Fruit fly (Drosophila melanogaster) whole organism, embryonic: Measurements from ENCODE around the gene Esyt2.

Experiments used
- ATbp ChIP-seq: fragments of 200-800 bp; sonication (Bioruptor generic); optimal IDR thresholded peaks from 2 replicates; lab custom pipeline; 2017; ENCODE audit warnings: missing biosample characterization, mild to moderate bottlenecking, missing genetic modification characterization, missing genetic modification reagents
- Asciz ChIP-seq: fragments of 200-800 bp; sonication (Bioruptor generic); optimal IDR thresholded peaks from 2 replicates; lab custom pipeline; 2017; ENCODE audit warnings: missing biosample characterization, mild to moderate bottlenecking, missing genetic modification characterization, missing genetic modification reagents
- Atf6 ChIP-seq: fragments of 200-800 bp; sonication (Bioruptor generic); IDR thresholded peaks from 2 replicates; pipeline ENCODE4 v1.3.6; 2022; ENCODE audit warnings: missing biosample characterization, missing genetic modification characterization
- B-H1 ChIP-seq: fragments of 200-800 bp; sonication (Bioruptor generic); IDR thresholded peaks from 3 replicates; pipeline ENCODE4 v1.3.6; 2022; ENCODE audit warnings: missing biosample characterization, missing genetic modification characterization
- CG10321 ChIP-seq: fragments of 200-800 bp; sonication (Bioruptor generic); IDR thresholded peaks from 2 replicates; pipeline ENCODE4 v1.3.6; 2022; ENCODE audit warnings: missing biosample characterization, missing genetic modification characterization
- CG10565 ChIP-seq: fragments of 200-800 bp; sonication (Bioruptor generic); optimal IDR thresholded peaks from 3 replicates; lab custom pipeline; 2016; ENCODE audit warnings: missing biosample characterization, mild to moderate bottlenecking, missing genetic modification characterization
- CG12236 ChIP-seq: fragments of 200-800 bp; sonication (Bioruptor generic); optimal IDR thresholded peaks from 2 replicates; lab custom pipeline; 2016; ENCODE audit warnings: missing biosample characterization, missing genetic modification characterization
- CG13123 ChIP-seq: fragments of 200-800 bp; sonication (Bioruptor generic); optimal IDR thresholded peaks from 2 replicates; lab custom pipeline; 2016; ENCODE audit warnings: missing biosample characterization, missing genetic modification characterization
- CG15696 ChIP-seq: fragments of 200-800 bp; sonication (Bioruptor generic); optimal IDR thresholded peaks from 2 replicates; lab custom pipeline; 2019; ENCODE audit warnings: missing biosample characterization, mild to moderate bottlenecking, missing genetic modification characterization, moderate library complexity
- CG1602 ChIP-seq: fragments of 200-800 bp; sonication (Bioruptor generic); optimal IDR thresholded peaks from 3 replicates; lab custom pipeline; 2016; ENCODE audit warnings: missing biosample characterization, missing genetic modification characterization
- CG1603 ChIP-seq: fragments of 200-800 bp; sonication (Bioruptor generic); optimal IDR thresholded peaks from 2 replicates; lab custom pipeline; 2019; ENCODE audit warnings: missing biosample characterization, mild to moderate bottlenecking, missing genetic modification characterization, moderate library complexity
- CG17612 ChIP-seq: fragments of 200-800 bp; sonication (Bioruptor generic); IDR thresholded peaks from 2 replicates; pipeline ENCODE4 v1.3.6; 2022; ENCODE audit warnings: missing biosample characterization, missing genetic modification characterization
- CG18619 ChIP-seq: fragments of 200-800 bp; sonication (Bioruptor generic); optimal IDR thresholded peaks from 3 replicates; lab custom pipeline; 2017; ENCODE audit warnings: missing biosample characterization, mild to moderate bottlenecking, missing genetic modification characterization
- CG34376 ChIP-seq: fragments of 200-800 bp; sonication (Bioruptor generic); optimal IDR thresholded peaks from 2 replicates; lab custom pipeline; 2018; ENCODE audit warnings: missing biosample characterization, mild to moderate bottlenecking, missing genetic modification characterization
- CG5953 ChIP-seq: fragments of 200-800 bp; sonication (Bioruptor generic); IDR thresholded peaks from 2 replicates; pipeline ENCODE4 v1.3.6; 2022; ENCODE audit warnings: missing biosample characterization, missing genetic modification characterization
- CG8924 ChIP-seq: fragments of 200-800 bp; optimal IDR thresholded peaks from 3 replicates; lab custom pipeline; 2019; ENCODE audit warnings: missing biosample characterization, mild to moderate bottlenecking, missing genetic modification characterization, moderate library complexity
- CTCF ChIP-seq: fragments of 200-800 bp; sonication (Bioruptor generic); optimal IDR thresholded peaks from 2 replicates; lab custom pipeline; 2017; ENCODE audit warnings: missing biosample characterization, mild to moderate bottlenecking, missing genetic modification characterization, moderate library complexity
- Camta ChIP-seq: fragments of 200-800 bp; sonication (Bioruptor generic); optimal IDR thresholded peaks from 2 replicates; lab custom pipeline; 2016; ENCODE audit warnings: missing biosample characterization, missing genetic modification characterization
- Dfd ChIP-seq, 2 experiments: fragments of >200 bp; optimal IDR thresholded peaks; 2 replicates each; lab custom pipeline; 2017; ENCODE audit warnings: missing biosample characterization in 2 of 2, missing genetic modification characterization in 2 of 2
- GATAe ChIP-seq: fragments of 200-800 bp; sonication (Bioruptor generic); conservative IDR thresholded peaks from 2 replicates; pipeline ENCODE4 v1.3.6; 2022; ENCODE audit warnings: missing biosample characterization, missing genetic modification characterization
- Hand ChIP-seq: fragments of 200-800 bp; sonication (Bioruptor generic); optimal IDR thresholded peaks from 2 replicates; lab custom pipeline; 2017; ENCODE audit warnings: mild to moderate bottlenecking, missing biosample characterization, missing genetic modification reagents, missing genetic modification characterization
- HmgD ChIP-seq: fragments of 200-800 bp; sonication (Bioruptor generic); optimal IDR thresholded peaks from 3 replicates; lab custom pipeline; 2016; ENCODE audit warnings: missing biosample characterization, missing genetic modification characterization
- Meics ChIP-seq: fragments of 200-800 bp; sonication (Bioruptor generic); optimal IDR thresholded peaks from 2 replicates; lab custom pipeline; 2017; ENCODE audit warnings: missing biosample characterization, mild to moderate bottlenecking, missing genetic modification characterization
- Mrtf ChIP-seq: fragments of 200-800 bp; sonication (Bioruptor generic); IDR thresholded peaks from 3 replicates; pipeline ENCODE4 v1.3.6; 2022; ENCODE audit warnings: missing biosample characterization, missing genetic modification characterization
- NC2α ChIP-seq: fragments of 200-800 bp; sonication (Bioruptor generic); optimal IDR thresholded peaks from 2 replicates; lab custom pipeline; 2016; ENCODE audit warnings: missing biosample characterization, missing genetic modification characterization
- Ravus ChIP-seq: fragments of 200-800 bp; sonication (Bioruptor generic); IDR thresholded peaks from 2 replicates; pipeline ENCODE4 v1.3.6; 2022; ENCODE audit warnings: missing biosample characterization, missing genetic modification characterization
- Spps ChIP-seq: fragments of 200-800 bp; sonication (Bioruptor generic); optimal IDR thresholded peaks from 2 replicates; lab custom pipeline; 2018; ENCODE audit warnings: missing biosample characterization, mild to moderate bottlenecking, missing genetic modification characterization
- Stat92E ChIP-seq, 3 experiments: fragments of >200 bp in 2 of 3; fragments of 200-800 bp in 1 of 3; sonication (Bioruptor generic) in 1 of 3; optimal IDR thresholded peaks; 2 replicates each; lab custom pipeline; 2017 to 2019; ENCODE audit warnings: missing biosample characterization in 3 of 3, missing genetic modification characterization in 3 of 3, mild to moderate bottlenecking in 1 of 3, moderate library complexity in 1 of 3
- Xrp1 ChIP-seq: fragments of 200-800 bp; sonication (Bioruptor generic); IDR thresholded peaks from 2 replicates; pipeline ENCODE4 v1.3.6; 2022; ENCODE audit warnings: missing biosample characterization, missing genetic modification characterization
- YL-1 ChIP-seq: fragments of 200-800 bp; sonication (Bioruptor generic); optimal IDR thresholded peaks from 3 replicates; lab custom pipeline; 2017; ENCODE audit warnings: missing biosample characterization, mild to moderate bottlenecking, missing genetic modification characterization
- abd-A ChIP-seq: fragments of 200-800 bp; sonication (Bioruptor generic); optimal IDR thresholded peaks from 3 replicates; lab custom pipeline; 2019; ENCODE audit warnings: missing biosample characterization, mild to moderate bottlenecking, missing genetic modification characterization, moderate library complexity
- aop ChIP-seq: fragments of 200-800 bp; sonication (Bioruptor generic); IDR thresholded peaks from 2 replicates; pipeline ENCODE4 v1.3.6; 2022; ENCODE audit warnings: missing biosample characterization, missing genetic modification characterization
- ato ChIP-seq: fragments of 200-800 bp; sonication (Bioruptor generic); IDR thresholded peaks from 2 replicates; pipeline ENCODE4 v1.3.6; 2022; ENCODE audit warnings: missing biosample characterization, missing genetic modification characterization; ENCODE audit not compliant: partially characterized antibody
- cato ChIP-seq: fragments of 200-800 bp; sonication (Bioruptor generic); optimal IDR thresholded peaks from 2 replicates; lab custom pipeline; 2016; ENCODE audit warnings: missing biosample characterization, missing genetic modification characterization, borderline replicate concordance
- chn ChIP-seq: fragments of 200-800 bp; sonication (Bioruptor generic); optimal IDR thresholded peaks from 2 replicates; lab custom pipeline; 2016; ENCODE audit warnings: missing biosample characterization, missing genetic modification characterization
- esg ChIP-seq: fragments of 200-800 bp; sonication (Bioruptor generic); conservative IDR thresholded peaks from 2 replicates; pipeline ENCODE4 v1.3.6; 2022; ENCODE audit warnings: missing biosample characterization, missing genetic modification characterization
- fd102C ChIP-seq: fragments of 200-800 bp; sonication (Bioruptor generic); optimal IDR thresholded peaks from 2 replicates; lab custom pipeline; 2018; ENCODE audit warnings: missing biosample characterization, mild to moderate bottlenecking, missing genetic modification characterization, moderate library complexity
- fd96Cb ChIP-seq: fragments of 200-800 bp; sonication (Bioruptor generic); optimal IDR thresholded peaks from 2 replicates; lab custom pipeline; 2018; ENCODE audit warnings: missing biosample characterization, mild to moderate bottlenecking, missing genetic modification characterization, moderate library complexity
- gem ChIP-seq: fragments of 200-800 bp; sonication (Bioruptor generic); optimal IDR thresholded peaks from 2 replicates; lab custom pipeline; 2019; ENCODE audit warnings: missing biosample characterization, mild to moderate bottlenecking, missing genetic modification characterization, moderate library complexity
- hbn ChIP-seq: fragments of 200-800 bp; sonication (Bioruptor generic); IDR thresholded peaks from 2 replicates; pipeline ENCODE4 v1.3.6; 2022; ENCODE audit warnings: missing biosample characterization, missing genetic modification characterization; ENCODE audit not compliant: partially characterized antibody
- hth ChIP-seq: fragments of >200 bp; optimal IDR thresholded peaks from 2 replicates; lab custom pipeline; 2017; ENCODE audit warnings: inconsistent platforms
- kah ChIP-seq: fragments of 200-800 bp; sonication (Bioruptor generic); optimal IDR thresholded peaks from 2 replicates; lab custom pipeline; 2018; ENCODE audit warnings: missing biosample characterization, mild to moderate bottlenecking, missing genetic modification characterization
- kay ChIP-seq: fragments of 200-800 bp; sonication (Bioruptor generic); optimal IDR thresholded peaks from 2 replicates; lab custom pipeline; 2016; ENCODE audit warnings: missing biosample characterization, missing genetic modification characterization
- klu ChIP-seq: fragments of 200-800 bp; sonication (Bioruptor generic); IDR thresholded peaks from 2 replicates; pipeline ENCODE4 v1.3.6; 2022; ENCODE audit warnings: missing biosample characterization, missing genetic modification characterization
- lab ChIP-seq: fragments of 200-800 bp; sonication (Bioruptor generic); optimal IDR thresholded peaks from 3 replicates; lab custom pipeline; 2017; ENCODE audit warnings: missing biosample characterization, missing genetic modification characterization, mild to moderate bottlenecking, moderate library complexity, missing genetic modification reagents
- lmd ChIP-seq: fragments of 200-800 bp; sonication (Bioruptor generic); IDR thresholded peaks from 2 replicates; pipeline ENCODE4 v1.3.6; 2022; ENCODE audit warnings: missing biosample characterization, missing genetic modification characterization
- mam ChIP-seq: fragments of 200-800 bp; sonication (Bioruptor generic); optimal IDR thresholded peaks from 3 replicates; lab custom pipeline; 2016; ENCODE audit warnings: missing biosample characterization, missing genetic modification characterization
- mirr ChIP-seq: fragments of 200-800 bp; sonication (Bioruptor generic); optimal IDR thresholded peaks from 3 replicates; lab custom pipeline; 2018; ENCODE audit warnings: missing biosample characterization, mild to moderate bottlenecking, missing genetic modification characterization
- run ChIP-seq: fragments of 200-800 bp; sonication (Bioruptor generic); optimal IDR thresholded peaks from 3 replicates; lab custom pipeline; 2018; ENCODE audit warnings: missing biosample characterization, mild to moderate bottlenecking, missing genetic modification characterization
- tio ChIP-seq: fragments of 200-800 bp; sonication (Bioruptor generic); optimal IDR thresholded peaks from 2 replicates; lab custom pipeline; 2017; ENCODE audit warnings: missing biosample characterization, missing genetic modification characterization, inconsistent platforms
- toy ChIP-seq: fragments of 200-800 bp; sonication (Bioruptor generic); IDR thresholded peaks from 2 replicates; pipeline ENCODE4 v1.3.6; 2022; ENCODE audit warnings: missing biosample characterization, missing genetic modification characterization
- zfh1 ChIP-seq: fragments of 200-800 bp; sonication (Bioruptor generic); IDR thresholded peaks from 3 replicates; pipeline ENCODE4 v1.3.6; 2022; ENCODE audit warnings: missing biosample characterization, missing genetic modification characterization

Gene Esyt2

dm6 chr3R:24565748-24566239 lies 21.3 kb downstream of the Esyt2 start (continued):
- TF ChIP-seq CG5953 (peak; percentile 58), abd-A (peak; percentile 99), gem (tag; lab: Kevin White, UChicago) (peak; percentile 45), Stat92E (GFP tag; optimal IDR thresholded peaks at IDR 0.05; lab: Kevin White, UChicago) (peak in 1 of 3 experiments; percentile 56), CG13123 (peak; percentile 20), CG15696 (tag; lab: Kevin White, UChicago) (no peak), mam (GFP tag; lab: Kevin White, UChicago) (no peak), Mrtf (no peak), kah (GFP tag; lab: Kevin White, UChicago) (peak; percentile 58), Hand (peak; percentile 84), NC2α (no peak), Meics (GFP tag; lab: Kevin White, UChicago) (peak; percentile 27), hth (lab: Kevin White, UChicago) (no peak), CG10565 (no peak), kay (GFP tag; lab: Kevin White, UChicago) (no peak), CG12236 (GFP tag; lab: Kevin White, UChicago) (peak; percentile 42), aop (GFP tag; lab: Robert Waterston, UW) (no peak), fd96Cb (tag; lab: Kevin White, UChicago) (no peak), chn (GFP tag; lab: Kevin White, UChicago) (no peak), cato (no peak), lab (GFP tag; lab: Kevin White, UChicago) (peak; percentile 89), hbn (GFP tag; lab: Robert Waterston, UW) (peak; percentile 34; the same call in 1 of the 2 replicates), HmgD (GFP tag; lab: Kevin White, UChicago) (no peak), Dfd (GFP tag; optimal IDR thresholded peaks at IDR 0.05; lab: Kevin White, UChicago) (no peak), CG18619 (peak; percentile 37), CG1603 (tag; lab: Kevin White, UChicago) (no peak), tio (peak; percentile 2), fd102C (GFP tag; lab: Kevin White, UChicago) (no peak), toy (GFP tag; lab: Robert Waterston, UW) (no peak), mirr (GFP tag; lab: Kevin White, UChicago) (peak; percentile 93), CG34376 (peak; percentile 96), ato (no peak), zfh1 (no peak), Camta (GFP tag; lab: Kevin White, UChicago) (peak; percentile 32), GATAe (GFP tag; lab: Robert Waterston, UW) (no peak), YL-1 (GFP tag; lab: Kevin White, UChicago) (peak; percentile 24), ATbp (GFP tag; lab: Kevin White, UChicago) (peak; percentile 86), esg (no peak), B-H1 (no peak), Atf6 (peak; percentile 77), CG17612 (GFP tag; lab: Robert Waterston, UW) (no peak), CTCF (GFP tag; lab: Kevin White, UChicago) (peak; percentile 62), klu (no peak), Asciz (GFP tag; lab: Kevin White, UChicago) (peak; percentile 60), run (tag; lab: Kevin White, UChicago) (peak; percentile 46), lmd (GFP tag; lab: Robert Waterston, UW) (no peak), Ravus (no peak), Spps (tag; lab: Kevin White, UChicago) (peak; percentile 17), CG1602 (GFP tag; lab: Kevin White, UChicago) (peak; percentile 0), Xrp1 (no peak; the same call in none of the 2 replicates), CG8924 (tag; lab: Kevin White, UChicago) (peak; percentile 75), CG10321 (GFP tag; lab: Robert Waterston, UW) (no peak)
